Fruit fly (Drosophila melanogaster): ENCODE results near the gene hzg.

Gene hzg

DNA sequence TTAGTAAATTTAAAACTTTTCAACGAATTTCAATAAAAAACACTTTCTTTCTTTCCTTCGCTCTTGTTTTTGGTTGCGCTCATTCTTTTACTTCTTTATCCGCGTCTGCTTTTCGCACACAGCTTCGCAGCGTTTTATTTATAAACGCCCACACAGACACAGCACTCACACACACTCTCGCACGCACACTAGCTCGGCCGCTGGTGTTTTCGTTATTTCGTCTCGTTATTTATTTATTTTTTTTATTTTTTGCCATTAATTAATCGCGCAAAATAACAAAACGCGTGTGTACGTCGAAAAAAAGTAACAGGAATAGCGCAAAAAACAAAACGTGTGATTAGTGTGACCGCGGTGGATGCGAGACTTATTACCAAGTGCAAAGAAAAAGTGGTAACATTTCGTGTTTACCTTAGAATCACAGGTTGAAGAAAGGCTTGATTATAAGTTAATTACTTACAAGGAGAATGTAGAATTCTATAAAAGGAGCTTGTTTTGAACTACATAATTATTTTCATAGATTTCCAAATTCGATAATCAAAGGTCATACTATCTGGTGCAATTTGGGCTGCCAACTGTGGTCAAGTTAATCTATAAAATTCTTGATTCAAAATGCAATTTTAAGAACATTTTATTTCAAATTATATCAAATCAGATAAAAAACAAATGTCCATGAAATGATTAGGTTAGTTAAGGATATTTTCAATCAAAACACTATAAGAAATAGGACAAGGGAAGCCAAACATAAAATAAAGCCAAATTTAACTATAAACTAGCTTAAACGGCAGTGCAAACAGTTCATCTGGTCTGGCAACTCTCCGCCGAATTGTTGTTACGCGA, at the start of gene hzg, which contains the start of gene mRpS31 (continued):
- no peak for TF ChIP-seq ro (GFP tag; IDR thresholded peaks at IDR 0.05)
- TF ChIP-seq CG12299 (tag; optimal IDR thresholded peaks at IDR 0.05) = no peak
- TF ChIP-seq ase (GFP tag; IDR thresholded peaks at IDR 0.05) = no peak
- TF ChIP-seq luna (GFP tag; optimal IDR thresholded peaks at IDR 0.05) = no peak
- TF ChIP-seq CG17361 (GFP tag; IDR thresholded peaks at IDR 0.05) = peak; percentile 73
- peak; percentile 25; the same call in 1 of the 2 replicates for TF ChIP-seq Bgb (GFP tag; IDR thresholded peaks at IDR 0.05; ENCODE audit: partially characterized antibody)
- TF ChIP-seq cad (GFP tag; optimal IDR thresholded peaks at IDR 0.05) = no peak
- no peak for TF ChIP-seq HHEX (GFP tag; optimal IDR thresholded peaks at IDR 0.05)
- peak; percentile 47 for TF ChIP-seq CG10366 (GFP tag; IDR thresholded peaks at IDR 0.05)
- peak; percentile 40 for TF ChIP-seq CG7556 (GFP tag; optimal IDR thresholded peaks at IDR 0.05)
- TF ChIP-seq CG4424 (GFP tag; optimal IDR thresholded peaks at IDR 0.05) = peak; percentile 53
- TF ChIP-seq CG7928 (GFP tag; optimal IDR thresholded peaks at IDR 0.05) = no peak
- TF ChIP-seq klu (GFP tag; IDR thresholded peaks at IDR 0.05) = no peak
- peak; percentile 67 for TF ChIP-seq Hsf (GFP tag; optimal IDR thresholded peaks at IDR 0.05)
- no peak for TF ChIP-seq onecut (GFP tag; IDR thresholded peaks at IDR 0.05)
- TF ChIP-seq jumu (GFP tag; optimal IDR thresholded peaks at IDR 0.05) = peak; percentile 41
- peak; percentile 35 for TF ChIP-seq YL-1 (GFP tag; optimal IDR thresholded peaks at IDR 0.05)
- TF ChIP-seq Oaz (GFP tag; IDR thresholded peaks at IDR 0.05) = no peak
- peak; percentile 58 for TF ChIP-seq Sox102F (GFP tag; optimal IDR thresholded peaks at IDR 0.05)
- TF ChIP-seq B-H2 (GFP tag; optimal IDR thresholded peaks at IDR 0.05) = no peak
- TF ChIP-seq CG13296 (GFP tag; optimal IDR thresholded peaks at IDR 0.05) = no peak
- no peak for TF ChIP-seq Elba2 (GFP tag; optimal IDR thresholded peaks at IDR 0.05)
- peak; percentile 69 for TF ChIP-seq rib (GFP tag; IDR thresholded peaks at IDR 0.05)
- peak; percentile 28 for TF ChIP-seq corto (GFP tag; optimal IDR thresholded peaks at IDR 0.05)
- TF ChIP-seq Sin3A (optimal IDR thresholded peaks at IDR 0.05) = peak; percentile 31
- TF ChIP-seq gce (GFP tag; IDR thresholded peaks at IDR 0.05) = no peak
- 0 out of 2 replicates have a peak, but pooled peaks have one; percentile 12 for TF ChIP-seq bbx (GFP tag; IDR thresholded peaks at IDR 0.05; ENCODE audit: partially characterized antibody)
- TF ChIP-seq CG3163 (GFP tag; optimal IDR thresholded peaks at IDR 0.05) = peak; percentile 40
- no peak for TF ChIP-seq CG3407 (GFP tag; optimal IDR thresholded peaks at IDR 0.05)
- peak; percentile 82 for TF ChIP-seq CG17829 (tag; optimal IDR thresholded peaks at IDR 0.05)
- TF ChIP-seq jigr1 (GFP tag; IDR thresholded peaks at IDR 0.05) = no peak
- no peak for TF ChIP-seq Fer1 (GFP tag; optimal IDR thresholded peaks at IDR 0.05)
- TF ChIP-seq CG17802 (tag; optimal IDR thresholded peaks at IDR 0.05) = no peak
- TF ChIP-seq pros (GFP tag; optimal IDR thresholded peaks at IDR 0.05) = no peak
- TF ChIP-seq CG6175 (GFP tag; IDR thresholded peaks at IDR 0.05) = no peak
- peak; percentile 34 for TF ChIP-seq CG10209 (GFP tag; optimal IDR thresholded peaks at IDR 0.05)
- peak; percentile 52; the same call in 1 of the 2 replicates for TF ChIP-seq al (GFP tag; IDR thresholded peaks at IDR 0.05)
- TF ChIP-seq unpg (GFP tag; optimal IDR thresholded peaks at IDR 0.05) = peak; percentile 53
- TF ChIP-seq grn (GFP tag; optimal IDR thresholded peaks at IDR 0.05) = peak; percentile 10
- TF ChIP-seq pita (GFP tag; optimal IDR thresholded peaks at IDR 0.05) = no peak
- TF ChIP-seq twi (tag; optimal IDR thresholded peaks at IDR 0.05) = peak; percentile 28
- TF ChIP-seq az2 (GFP tag; optimal IDR thresholded peaks at IDR 0.05) = peak; percentile 57
- TF ChIP-seq ewg (GFP tag; optimal IDR thresholded peaks at IDR 0.05) = no peak
- TF ChIP-seq org-1 (GFP tag; optimal IDR thresholded peaks at IDR 0.05) = no peak
- no peak for TF ChIP-seq CG3726 (GFP tag; IDR thresholded peaks at IDR 0.05)
- no peak for TF ChIP-seq GATAe (GFP tag; conservative IDR thresholded peaks at IDR 0.05)
- TF ChIP-seq oc (tag; optimal IDR thresholded peaks at IDR 0.05) = no peak
- peak; percentile 36 for TF ChIP-seq CG8290 (GFP tag; optimal IDR thresholded peaks at IDR 0.05)
- TF ChIP-seq CG8290 (tag; optimal IDR thresholded peaks at IDR 0.05) = peak in 1 of 2 experiments; percentile 5
- no peak for TF ChIP-seq CG14014 (GFP tag; IDR thresholded peaks at IDR 0.05)
- TF ChIP-seq Ets97D (GFP tag; optimal IDR thresholded peaks at IDR 0.05) = peak; percentile 56
